Worm (Caenorhabditis elegans): ENCODE results near the gene nhr-91.

The nhr-91 gene

ce11 chrX:15309138-15309537 lies at the start of gene nhr-91:
Gene nhr-91 (plus strand): TSS chrX:15309369.
- no peak for TF ChIP-seq unc-62 (GFP tag; optimal IDR thresholded peaks at IDR 0.05)

- no peak for TF ChIP-seq unc-62 (GFP tag; optimal IDR thresholded peaks at IDR 0.05)
Measured at ce11 chrX:15259947-15260687, 49.1 kb upstream of the nhr-91 start, which contains the start of gene F46F2.3. Gene F46F2.3 (minus strand): TSS chrX:15260287.

ce11 chrX:15262423-15262822 lies 46.7 kb upstream of the nhr-91 start, which contains the start of gene F46F2.5:
Gene F46F2.5 (plus strand): TSS chrX:15262723.
- no peak for TF ChIP-seq unc-62 (GFP tag; optimal IDR thresholded peaks at IDR 0.05)

DNA sequence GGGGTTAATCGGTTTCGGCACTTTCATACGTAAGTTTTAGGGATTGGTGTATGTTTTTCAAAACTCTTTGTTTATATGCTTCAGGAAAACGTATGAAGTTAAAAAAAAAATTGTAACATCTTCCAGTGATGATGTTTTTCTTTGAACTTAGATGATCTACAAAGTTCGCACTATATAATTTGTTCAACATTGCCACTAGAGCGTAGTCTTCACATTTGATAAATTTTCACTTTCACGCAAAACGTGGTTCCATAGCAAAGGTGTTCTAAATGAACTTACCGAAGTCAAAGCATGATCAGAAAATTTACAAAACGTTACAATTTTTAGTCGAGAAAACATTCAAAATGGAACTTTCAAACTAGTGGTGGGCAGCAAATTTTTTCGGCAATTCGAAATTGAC lies 46.3 kb upstream of the nhr-91 start:
- no peak for TF ChIP-seq unc-62 (GFP tag; optimal IDR thresholded peaks at IDR 0.05)

DNA sequence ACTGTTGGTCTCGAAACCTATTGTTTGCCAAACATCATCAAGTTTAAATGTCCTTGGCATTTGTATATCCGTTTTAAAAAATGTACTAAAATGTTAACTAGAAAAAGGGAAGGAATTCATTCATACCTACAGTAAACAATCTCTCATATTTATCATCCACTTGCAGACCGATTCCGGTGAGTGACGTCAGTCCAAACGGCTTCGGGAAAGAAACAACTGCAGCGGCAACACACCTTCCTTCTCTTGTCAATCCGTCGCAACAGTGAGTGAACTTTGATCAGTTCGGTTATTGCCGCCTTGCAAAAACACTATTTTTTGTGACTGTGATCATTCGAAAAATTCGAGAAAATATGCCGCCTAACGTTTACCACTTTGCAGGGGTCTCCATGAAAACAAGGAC lies 45.0 kb upstream of the nhr-91 start:
- TF ChIP-seq unc-62 (GFP tag; optimal IDR thresholded peaks at IDR 0.05) = no peak

- TF ChIP-seq unc-62 (GFP tag; optimal IDR thresholded peaks at IDR 0.05) = no peak
Measured at ce11 chrX:15264593-15264992, 44.6 kb upstream of the nhr-91 start.

- TF ChIP-seq unc-62 (GFP tag; optimal IDR thresholded peaks at IDR 0.05) = no peak
Measured at ce11 chrX:15268461-15268860, 40.7 kb upstream of the nhr-91 start.

DNA sequence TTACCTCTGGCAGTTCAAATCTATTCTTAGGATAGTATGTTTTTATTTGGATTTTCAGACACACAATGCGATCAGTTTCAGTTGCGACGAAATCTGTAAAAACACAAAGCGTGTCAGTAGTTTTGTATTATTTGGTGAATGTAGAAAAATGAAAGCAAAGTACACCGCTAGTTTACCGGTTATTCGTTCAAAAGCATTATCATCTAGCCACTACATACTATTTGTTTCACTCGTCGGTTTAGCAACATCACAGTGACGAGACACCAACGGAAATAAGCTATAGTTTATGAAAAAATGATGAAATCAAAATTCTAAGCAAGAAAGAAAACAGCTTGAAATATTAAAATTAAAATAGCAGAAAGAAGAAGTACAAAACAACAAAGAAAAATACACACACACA lies 38.5 kb upstream of the nhr-91 start:
- no peak for TF ChIP-seq unc-62 (GFP tag; optimal IDR thresholded peaks at IDR 0.05)

DNA sequence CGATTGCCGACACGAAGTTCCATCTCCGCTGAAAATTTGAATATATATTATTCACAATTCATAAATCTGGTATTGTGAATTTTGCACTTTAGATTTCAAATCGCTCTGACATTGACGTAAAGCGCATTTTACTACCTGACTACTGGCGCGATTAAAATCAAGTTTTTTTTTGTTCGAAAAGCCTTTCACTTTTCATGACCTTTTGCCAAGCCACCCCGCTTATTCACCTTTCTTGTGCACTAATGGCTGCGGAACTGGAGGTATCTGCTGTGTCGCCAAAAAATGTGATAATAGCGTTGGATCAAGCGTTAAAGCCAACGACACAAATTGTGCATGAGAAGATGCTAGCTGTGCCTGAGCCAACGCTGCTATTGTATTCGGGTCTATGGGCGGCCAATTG lies 36.2 kb upstream of the nhr-91 start:
- TF ChIP-seq unc-62 (GFP tag; optimal IDR thresholded peaks at IDR 0.05) = no peak

DNA sequence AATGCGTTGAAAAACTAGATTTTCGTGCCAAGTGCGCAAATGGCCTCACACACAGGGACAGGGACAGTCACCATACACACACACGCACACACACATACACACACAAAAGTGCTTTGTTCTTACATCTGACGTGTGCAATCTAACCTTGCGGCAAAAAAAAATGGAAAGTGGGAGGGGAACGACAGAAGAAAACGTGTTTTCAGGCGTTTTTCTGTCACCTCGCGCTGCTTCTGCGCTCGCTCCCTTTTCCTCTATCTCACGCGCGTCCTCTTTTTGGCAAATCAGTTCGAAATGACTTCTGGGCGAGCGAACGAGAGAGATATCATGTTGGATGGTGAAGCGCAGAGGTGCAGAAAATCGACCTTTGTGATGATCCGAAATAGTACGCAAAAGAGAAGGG lies 35.1 kb upstream of the nhr-91 start:
- TF ChIP-seq unc-62 (GFP tag; optimal IDR thresholded peaks at IDR 0.05) = no peak

- no peak for TF ChIP-seq unc-62 (GFP tag; optimal IDR thresholded peaks at IDR 0.05)
Measured at ce11 chrX:15274827-15275761, 34.1 kb upstream of the nhr-91 start.

ce11 chrX:15276241-15276640 lies 32.9 kb upstream of the nhr-91 start:
- no peak for TF ChIP-seq unc-62 (GFP tag; optimal IDR thresholded peaks at IDR 0.05)

DNA sequence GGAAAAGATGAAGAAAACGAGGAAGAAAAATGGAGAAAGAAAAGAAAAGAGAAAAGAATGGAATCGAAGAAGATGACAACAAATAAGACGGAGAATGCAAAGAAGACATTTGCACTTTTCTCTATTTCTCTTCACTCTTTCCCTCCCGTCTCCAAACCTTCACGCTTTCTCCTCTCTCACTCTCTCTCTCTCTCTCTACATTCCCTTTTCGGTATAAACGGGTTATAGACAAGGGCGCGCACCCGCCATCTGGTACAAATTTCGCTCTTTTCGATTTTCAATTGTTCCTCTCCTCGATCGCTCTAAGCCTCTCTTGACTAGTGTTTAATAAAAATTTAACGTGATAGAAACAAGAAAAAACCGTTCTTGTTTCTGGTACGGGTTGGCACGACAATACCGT lies 32.4 kb upstream of the nhr-91 start:
- TF ChIP-seq unc-62 (GFP tag; optimal IDR thresholded peaks at IDR 0.05) = no peak

DNA sequence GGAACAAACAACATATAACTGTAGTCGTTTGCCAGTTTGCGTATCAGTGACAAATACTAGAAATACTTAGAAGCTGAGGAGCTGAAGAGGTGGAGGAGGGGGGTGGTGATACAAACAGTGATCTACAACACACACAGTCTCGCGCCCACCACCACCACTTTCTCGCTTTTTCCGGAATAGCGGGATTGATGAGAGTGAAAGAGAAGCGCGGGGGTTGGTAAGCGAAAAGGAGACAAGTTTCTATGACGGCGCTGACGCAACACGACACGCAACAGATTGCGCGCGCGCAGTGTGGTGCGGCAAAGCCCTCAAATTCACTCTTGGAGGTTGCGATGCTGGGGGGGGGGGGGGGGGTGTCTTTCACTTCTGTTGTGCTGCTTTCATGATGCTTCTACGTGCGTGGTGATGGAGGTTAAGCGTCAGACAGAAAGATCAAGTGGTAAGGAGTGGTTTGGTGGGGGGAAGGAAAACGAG lies 31.4 kb upstream of the nhr-91 start, which contains the start of gene kin-20:
TSS of gene kin-20 (minus strand) at position 51 of the 474 bp plus-strand sequence.
- no peak for TF ChIP-seq unc-62 (GFP tag; optimal IDR thresholded peaks at IDR 0.05)

DNA sequence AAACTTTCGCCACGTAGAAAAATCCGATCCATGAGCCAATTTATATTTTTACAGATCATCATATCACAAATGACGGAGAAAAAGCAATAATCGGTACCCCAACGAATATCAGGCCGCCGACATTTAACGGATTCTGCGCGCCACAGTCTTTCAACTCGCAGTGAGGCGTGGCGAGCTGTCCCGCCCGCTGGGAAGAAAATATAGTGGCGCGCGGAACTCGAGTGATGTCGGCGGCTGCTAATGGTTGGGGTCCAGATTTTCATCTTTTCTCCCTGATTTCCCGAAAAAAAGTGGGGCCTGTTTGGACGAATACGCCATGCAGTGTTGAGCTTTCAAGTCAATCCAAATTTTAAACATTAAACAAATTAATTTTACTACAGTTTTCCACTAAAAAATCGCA lies 30.6 kb upstream of the nhr-91 start:
- TF ChIP-seq unc-62 (GFP tag; optimal IDR thresholded peaks at IDR 0.05) = no peak

ce11 chrX:15279301-15279700 lies 29.9 kb upstream of the nhr-91 start:
- TF ChIP-seq unc-62 (GFP tag; optimal IDR thresholded peaks at IDR 0.05) = no peak

All from whole organism, dauer.